Worm (Caenorhabditis elegans) whole organism, L2 larva: ENCODE results near the gene E02H1.5.

Experiments used
- alr-1 ChIP-seq: fragments of 150-350 bp; optimal IDR thresholded peaks from 2 replicates; lab custom pipeline; 2014; ENCODE audit warnings: missing biosample characterization, missing genetic modification characterization
- blmp-1 ChIP-seq: sonication (generic microtip); optimal IDR thresholded peaks from 2 replicates; lab custom pipeline; 2017; ENCODE audit warnings: missing genetic modification characterization, mild to moderate bottlenecking, missing compliant biosample characterization, antibody characterized with exemption, moderate library complexity; ENCODE audit not compliant: insufficient read depth
- ceh-16 ChIP-seq: fragments of 150-350 bp; optimal IDR thresholded peaks from 2 replicates; lab custom pipeline; 2014; ENCODE audit warnings: missing biosample characterization, missing genetic modification characterization
- ceh-82 ChIP-seq: fragments of 150-350 bp; optimal IDR thresholded peaks from 2 replicates; lab custom pipeline; 2014; ENCODE audit warnings: missing biosample characterization, missing genetic modification characterization
- egl-27 ChIP-seq: sonication (generic microtip); optimal IDR thresholded peaks from 3 replicates; lab custom pipeline; 2017; ENCODE audit warnings: missing biosample characterization, missing genetic modification reagents, missing genetic modification characterization
- elt-1 ChIP-seq: fragments of 150-350 bp; optimal IDR thresholded peaks from 2 replicates; lab custom pipeline; 2014; ENCODE audit warnings: missing biosample characterization, missing genetic modification characterization
- lin-13 ChIP-seq: fragments of 150-350 bp; optimal IDR thresholded peaks from 2 replicates; lab custom pipeline; 2014; ENCODE audit warnings: missing biosample characterization, missing genetic modification reagents, missing genetic modification characterization
- lin-39 ChIP-seq: fragments of 150-350 bp; optimal IDR thresholded peaks from 2 replicates; lab custom pipeline; 2014; ENCODE audit warnings: missing biosample characterization, missing genetic modification reagents, missing genetic modification characterization
- lsy-2 ChIP-seq, 2 experiments: fragments of 150-350 bp in 1 of 2; sonication (generic microtip) in 1 of 2; optimal IDR thresholded peaks; 2 replicates each; lab custom pipeline; 2014 to 2017; ENCODE audit warnings: missing biosample characterization in 2 of 2, missing genetic modification characterization in 2 of 2
- mbf-1 ChIP-seq: sonication (generic microtip); optimal IDR thresholded peaks from 2 replicates; lab custom pipeline; 2017; ENCODE audit warnings: missing biosample characterization, missing genetic modification characterization
- nhr-237 ChIP-seq: fragments of 150-350 bp; optimal IDR thresholded peaks from 2 replicates; lab custom pipeline; 2014; ENCODE audit warnings: missing biosample characterization, missing genetic modification characterization
- nhr-25 ChIP-seq: fragments of 150-350 bp; sonication (generic microtip); optimal IDR thresholded peaks from 3 replicates; lab custom pipeline; 2014; ENCODE audit warnings: missing biosample characterization, missing genetic modification characterization
- unc-55 ChIP-seq: fragments of 150-350 bp; sonication (generic microtip); optimal IDR thresholded peaks from 3 replicates; lab custom pipeline; 2014; ENCODE audit warnings: missing biosample characterization, missing genetic modification reagents, missing genetic modification characterization

DNA sequence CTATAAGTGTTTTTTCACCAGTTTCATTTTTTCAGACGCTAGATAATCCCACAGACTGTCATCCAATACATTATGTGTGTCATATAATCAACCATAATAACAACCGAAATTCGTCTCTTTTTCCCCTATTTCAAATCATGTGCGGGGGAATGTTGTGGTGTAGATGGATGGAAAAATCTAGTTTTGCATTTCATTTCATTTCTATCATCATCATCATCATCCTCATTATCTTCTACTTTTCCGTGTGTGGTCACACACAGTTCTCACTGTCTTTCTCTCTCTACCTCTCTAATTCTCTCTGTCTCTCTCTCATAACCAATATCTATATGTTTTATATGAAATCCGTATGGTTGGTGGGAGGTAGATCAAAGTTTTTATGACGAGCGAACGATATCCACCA is 21.6 kb upstream of the E02H1.5 start:
- TF ChIP-seq ceh-16 (tag; lab: Kevin White, UChicago) (no peak), lsy-2 (tag; optimal IDR thresholded peaks at IDR 0.05; lab: Kevin White, UChicago) (no peak), elt-1 (tag; lab: Kevin White, UChicago) (no peak), lin-39 (tag; lab: Kevin White, UChicago) (no peak), alr-1 (no peak), mbf-1 (no peak), nhr-237 (tag; lab: Kevin White, UChicago) (no peak), ceh-82 (no peak), lin-13 (GFP tag; lab: Kevin White, UChicago) (no peak), unc-55 (GFP tag; lab: Kevin White, UChicago) (no peak), blmp-1 (tag; lab: Kevin White, UChicago) (no peak), egl-27 (tag; lab: Kevin White, UChicago) (no peak), nhr-25 (tag; lab: Kevin White, UChicago) (peak; percentile 4)
